Worm (Caenorhabditis elegans) whole organism, late embryonic: ENCODE results near the gene F01F1.2.

Source experiments
- hlh-30 ChIP-seq: sonication (generic microtip); optimal IDR thresholded peaks from 2 replicates; lab custom pipeline; 2017; ENCODE audit warnings: antibody characterized with exemption, missing genetic modification characterization, missing compliant biosample characterization; ENCODE audit not compliant: insufficient read depth
- nhr-11 ChIP-seq: fragments of 150-350 bp; optimal IDR thresholded peaks from 2 replicates; lab custom pipeline; 2014; ENCODE audit warnings: missing biosample characterization, missing genetic modification characterization
- pha-4 ChIP-seq: fragments of 150-350 bp; optimal IDR thresholded peaks from 2 replicates; lab custom pipeline; 2018; ENCODE audit warnings: missing biosample characterization, missing genetic modification reagents, missing genetic modification characterization
- pqm-1 ChIP-seq: sonication (generic microtip); optimal IDR thresholded peaks from 2 replicates; lab custom pipeline; 2016; ENCODE audit warnings: missing genetic modification characterization, missing compliant biosample characterization
- zip-5 ChIP-seq: sonication (generic microtip); optimal IDR thresholded peaks from 2 replicates; lab custom pipeline; 2016; ENCODE audit warnings: missing genetic modification characterization, missing compliant biosample characterization

ce11 chrIII:5843662-5844061 is 34.7 kb upstream of the F01F1.2 start:
- TF ChIP-seq hlh-30 (no peak), pqm-1 (tag; lab: Kevin White, UChicago) (no peak), pha-4 (tag; lab: Kevin White, UChicago) (no peak), zip-5 (tag; lab: Kevin White, UChicago) (no peak), nhr-11 (tag; lab: Kevin White, UChicago) (no peak)
